Fruit fly (Drosophila melanogaster) whole organism, embryonic: ENCODE results near the gene CG5510.

Source experiments
- CG3995 ChIP-seq: fragments of 200-800 bp; sonication (Bioruptor generic); optimal IDR thresholded peaks from 3 replicates; lab custom pipeline; 2016; ENCODE audit warnings: missing biosample characterization, missing genetic modification characterization
- CG8281 ChIP-seq: fragments of 200-800 bp; sonication (Bioruptor generic); optimal IDR thresholded peaks from 2 replicates; lab custom pipeline; 2018; ENCODE audit warnings: missing biosample characterization, mild to moderate bottlenecking, missing genetic modification characterization, moderate library complexity
- CoRest ChIP-seq: fragments of 200-800 bp; sonication (Bioruptor generic); optimal IDR thresholded peaks from 3 replicates; lab custom pipeline; 2018; ENCODE audit warnings: missing biosample characterization, mild to moderate bottlenecking, missing genetic modification characterization, moderate library complexity
- Max ChIP-seq: fragments of 200-800 bp; sonication (Bioruptor generic); optimal IDR thresholded peaks from 2 replicates; lab custom pipeline; 2016; ENCODE audit warnings: missing biosample characterization, mild to moderate bottlenecking, missing genetic modification characterization
- gsb ChIP-seq: fragments of 200-800 bp; sonication (Bioruptor generic); IDR thresholded peaks from 2 replicates; pipeline ENCODE4 v1.3.6; 2022; ENCODE audit warnings: missing biosample characterization, missing genetic modification characterization
- mam ChIP-seq: fragments of 200-800 bp; sonication (Bioruptor generic); optimal IDR thresholded peaks from 3 replicates; lab custom pipeline; 2016; ENCODE audit warnings: missing biosample characterization, missing genetic modification characterization

DNA sequence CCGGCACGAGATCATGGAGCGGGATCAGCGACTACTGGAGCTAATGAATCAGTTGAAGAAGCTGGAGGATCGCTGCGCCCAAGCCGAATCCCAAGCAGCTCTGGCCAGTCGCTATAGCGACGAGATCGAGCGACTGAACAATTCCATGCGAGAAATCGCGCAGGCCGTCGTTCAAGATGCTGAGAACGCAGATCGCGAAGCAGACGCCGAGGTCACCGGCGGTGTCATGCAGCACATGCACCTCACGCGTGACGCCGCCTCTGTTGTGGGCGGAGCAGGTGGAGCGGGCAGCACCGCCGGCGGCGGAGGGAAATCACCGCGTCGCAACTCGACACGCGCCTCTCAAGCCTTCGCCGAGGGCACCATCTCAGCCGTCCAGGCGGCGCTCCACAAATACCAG is 47.7 kb downstream of the CG5510 start:
- TF ChIP-seq CG3995 (GFP tag; lab: Kevin White, UChicago) (no peak), CG8281 (tag; lab: Kevin White, UChicago) (no peak), CoRest (tag; lab: Kevin White, UChicago) (no peak), Max (GFP tag; lab: Kevin White, UChicago) (no peak), gsb (GFP tag; lab: Robert Waterston, UW) (no peak), mam (GFP tag; lab: Kevin White, UChicago) (no peak)
